Worm (Caenorhabditis elegans) whole organism, young adult: Measurements from ENCODE around the gene mif-1.

Experiments used
- B0035.1 ChIP-seq: sonication (generic microtip); optimal IDR thresholded peaks from 2 replicates; lab custom pipeline; 2016; ENCODE audit warnings: missing genetic modification characterization, mild to moderate bottlenecking, missing compliant biosample characterization, missing genotype, missing genetic modification reagents
- B0261.1 ChIP-seq: sonication (generic microtip); optimal IDR thresholded peaks from 2 replicates; lab custom pipeline; 2016; ENCODE audit warnings: mild to moderate bottlenecking, missing genetic modification characterization, moderate library complexity, missing compliant biosample characterization
- C06A6.2 ChIP-seq: fragments of 200-800 bp; sonication (Bioruptor generic); conservative IDR thresholded peaks from 2 replicates; pipeline ENCODE4 v1.3.6; 2022; ENCODE audit warnings: missing genetic modification characterization, missing compliant biosample characterization
- F33H1.4 ChIP-seq: fragments of 200-800 bp; sonication (Bioruptor generic); IDR thresholded peaks from 2 replicates; pipeline ENCODE4 v1.3.6; 2022; ENCODE audit warnings: missing genetic modification reagents, missing genetic modification characterization, missing compliant biosample characterization
- F39B2.1 ChIP-seq: fragments of 200-800 bp; sonication (Bioruptor generic); IDR thresholded peaks from 2 replicates; pipeline ENCODE4 v1.3.6; 2022; ENCODE audit warnings: missing genetic modification reagents, missing genetic modification characterization, missing compliant biosample characterization
- F57A8.1 ChIP-seq: fragments of 200-800 bp; sonication (Bioruptor generic); optimal IDR thresholded peaks from 2 replicates; lab custom pipeline; 2018; ENCODE audit warnings: mild to moderate bottlenecking, missing genetic modification characterization, moderate library complexity, missing compliant biosample characterization
- F57C9.4 ChIP-seq: sonication (generic microtip); optimal IDR thresholded peaks from 2 replicates; lab custom pipeline; 2017; ENCODE audit warnings: mild to moderate bottlenecking, missing genetic modification characterization, missing compliant biosample characterization
- K11D2.4 ChIP-seq: fragments of 200-800 bp; sonication (Bioruptor generic); IDR thresholded peaks from 2 replicates; pipeline ENCODE4 v1.3.6; 2022; ENCODE audit warnings: missing genetic modification reagents, missing genetic modification characterization, missing compliant biosample characterization
- Y53F4B.3 ChIP-seq: fragments of 200-800 bp; sonication (Bioruptor generic); IDR thresholded peaks from 2 replicates; pipeline ENCODE4 v1.3.6; 2022; ENCODE audit warnings: missing genetic modification reagents, missing genetic modification characterization, missing compliant biosample characterization
- Y56A3A.18 ChIP-seq: fragments of 200-800 bp; sonication (Bioruptor generic); IDR thresholded peaks from 2 replicates; pipeline ENCODE4 v1.3.6; 2022; ENCODE audit warnings: missing genetic modification reagents, missing genetic modification characterization, missing compliant biosample characterization
- Y67H2A.10 ChIP-seq: fragments of 200-800 bp; sonication (Bioruptor generic); conservative IDR thresholded peaks from 2 replicates; pipeline ENCODE4 v1.3.6; 2022; ENCODE audit warnings: missing genetic modification reagents, missing genetic modification characterization, missing compliant biosample characterization
- Y95B8A.8 ChIP-seq: fragments of 200-800 bp; sonication (Bioruptor generic); IDR thresholded peaks from 2 replicates; pipeline ENCODE4 v1.3.6; 2022; ENCODE audit warnings: missing genetic modification reagents, missing genetic modification characterization, missing compliant biosample characterization
- aptf-2 ChIP-seq: fragments of 200-800 bp; sonication (Bioruptor generic); conservative IDR thresholded peaks from 2 replicates; pipeline ENCODE4 v1.3.6; 2022; ENCODE audit warnings: missing genetic modification reagents, missing genetic modification characterization, missing compliant biosample characterization
- athp-1 ChIP-seq: sonication (generic microtip); optimal IDR thresholded peaks from 2 replicates; lab custom pipeline; 2017; ENCODE audit warnings: mild to moderate bottlenecking, missing genetic modification characterization, missing compliant biosample characterization
- attf-3 ChIP-seq: fragments of 200-800 bp; sonication (Bioruptor generic); conservative IDR thresholded peaks from 2 replicates; pipeline ENCODE4 v1.3.6; 2022; ENCODE audit warnings: missing genetic modification reagents, missing genetic modification characterization, missing compliant biosample characterization
- attf-5 ChIP-seq: fragments of 200-800 bp; sonication (Bioruptor generic); optimal IDR thresholded peaks from 2 replicates; lab custom pipeline; 2018; ENCODE audit warnings: mild to moderate bottlenecking, missing genetic modification characterization, missing compliant biosample characterization
- bed-2 ChIP-seq: fragments of 200-800 bp; sonication (Bioruptor generic); IDR thresholded peaks from 2 replicates; pipeline ENCODE4 v1.3.6; 2022; ENCODE audit warnings: missing genetic modification reagents, missing genetic modification characterization, missing compliant biosample characterization
- ceh-79 ChIP-seq: sonication (generic microtip); optimal IDR thresholded peaks from 2 replicates; lab custom pipeline; 2017; ENCODE audit warnings: mild to moderate bottlenecking, missing genetic modification characterization, missing compliant biosample characterization
- chd-7 ChIP-seq: sonication (generic microtip); optimal IDR thresholded peaks from 2 replicates; lab custom pipeline; 2016; ENCODE audit warnings: mild to moderate bottlenecking, missing genetic modification characterization, moderate library complexity, missing compliant biosample characterization
- die-1 ChIP-seq: sonication (generic microtip); optimal IDR thresholded peaks from 2 replicates; lab custom pipeline; 2016; ENCODE audit warnings: missing genotype, mild to moderate bottlenecking, missing genetic modification characterization, missing compliant biosample characterization
- dox-1 ChIP-seq: fragments of 200-800 bp; sonication (Bioruptor generic); IDR thresholded peaks from 2 replicates; pipeline ENCODE4 v1.3.6; 2022; ENCODE audit warnings: missing genetic modification reagents, missing genetic modification characterization, missing compliant biosample characterization
- efl-1 ChIP-seq: fragments of 150-350 bp; optimal IDR thresholded peaks from 2 replicates; lab custom pipeline; 2014; ENCODE audit warnings: missing biosample characterization, missing genetic modification reagents, missing genetic modification characterization
- egrh-3 ChIP-seq: fragments of 200-800 bp; sonication (Bioruptor generic); IDR thresholded peaks from 2 replicates; pipeline ENCODE4 v1.3.6; 2022; ENCODE audit warnings: missing genetic modification reagents, missing genetic modification characterization, missing compliant biosample characterization
- ekl-4 ChIP-seq: fragments of 200-800 bp; sonication (Bioruptor generic); IDR thresholded peaks from 2 replicates; pipeline ENCODE4 v1.3.6; 2022; ENCODE audit warnings: missing genetic modification reagents, missing genetic modification characterization, missing compliant biosample characterization
- hsf-1 ChIP-seq: fragments of 200-800 bp; sonication (Bioruptor generic); IDR thresholded peaks from 2 replicates; pipeline ENCODE4 v1.3.6; 2022; ENCODE audit warnings: missing genetic modification reagents, missing genetic modification characterization, missing compliant biosample characterization
- lag-1 ChIP-seq: fragments of 200-800 bp; sonication (Bioruptor generic); IDR thresholded peaks from 2 replicates; pipeline ENCODE4 v1.3.6; 2022; ENCODE audit warnings: missing genetic modification reagents, missing genetic modification characterization, missing compliant biosample characterization
- lin-26 ChIP-seq: fragments of 200-800 bp; sonication (Bioruptor generic); IDR thresholded peaks from 2 replicates; pipeline ENCODE4 v1.3.6; 2022; ENCODE audit warnings: missing genetic modification reagents, missing genetic modification characterization, missing compliant biosample characterization
- lin-40 ChIP-seq: sonication (generic microtip); optimal IDR thresholded peaks from 2 replicates; lab custom pipeline; 2016; ENCODE audit warnings: missing genetic modification characterization, mild to moderate bottlenecking, missing compliant biosample characterization, missing genotype, missing genetic modification reagents
- madf-10 ChIP-seq: sonication (generic microtip); optimal IDR thresholded peaks from 2 replicates; lab custom pipeline; 2016; ENCODE audit warnings: mild to moderate bottlenecking, missing genetic modification characterization, missing compliant biosample characterization
- mel-28 ChIP-seq: sonication (generic microtip); optimal IDR thresholded peaks from 2 replicates; lab custom pipeline; 2016; ENCODE audit warnings: borderline replicate concordance, mild to moderate bottlenecking, missing genetic modification characterization, missing compliant biosample characterization
- mes-4 ChIP-seq: sonication (generic microtip); optimal IDR thresholded peaks from 2 replicates; lab custom pipeline; 2016; ENCODE audit warnings: missing genotype, missing genetic modification characterization, missing compliant biosample characterization
- mxl-1 ChIP-seq: sonication (generic microtip); optimal IDR thresholded peaks from 2 replicates; lab custom pipeline; 2016; ENCODE audit warnings: missing genetic modification characterization, missing compliant biosample characterization
- nfyb-1 ChIP-seq: fragments of 200-800 bp; sonication (Bioruptor generic); IDR thresholded peaks from 2 replicates; pipeline ENCODE4 v1.3.6; 2022; ENCODE audit warnings: missing genetic modification reagents, missing genetic modification characterization, missing compliant biosample characterization
- nhr-27 ChIP-seq: fragments of 200-800 bp; sonication (Bioruptor generic); optimal IDR thresholded peaks from 2 replicates; lab custom pipeline; 2018; ENCODE audit warnings: mild to moderate bottlenecking, missing genetic modification characterization, moderate library complexity, missing compliant biosample characterization
- nhr-90 ChIP-seq: sonication (generic microtip); optimal IDR thresholded peaks from 2 replicates; lab custom pipeline; 2016; ENCODE audit warnings: missing genotype, mild to moderate bottlenecking, missing genetic modification characterization, missing compliant biosample characterization
- pbrm-1 ChIP-seq: fragments of 200-800 bp; sonication (Bioruptor generic); IDR thresholded peaks from 2 replicates; pipeline ENCODE4 v1.3.6; 2022; ENCODE audit warnings: missing genetic modification reagents, missing genetic modification characterization, missing compliant biosample characterization
- rcor-1 ChIP-seq: fragments of 200-800 bp; sonication (Bioruptor generic); IDR thresholded peaks from 2 replicates; pipeline ENCODE4 v1.3.6; 2022; ENCODE audit warnings: missing genetic modification reagents, missing genetic modification characterization, missing compliant biosample characterization
- rec-8 ChIP-seq, 2 experiments: sonication (generic microtip); optimal IDR thresholded peaks; 2 replicates each; lab custom pipeline; 2016; ENCODE audit warnings: mild to moderate bottlenecking in 2 of 2, missing genetic modification characterization in 2 of 2, missing genetic modification reagents in 2 of 2, missing genotype in 2 of 2, missing biosample characterization in 1 of 2, missing compliant biosample characterization in 1 of 2, moderate library complexity in 1 of 2
- rpc-1 ChIP-seq, 2 experiments: fragments of 150-350 bp in 1 of 2; sonication (generic microtip) in 1 of 2; optimal IDR thresholded peaks; 2 replicates each; lab custom pipeline; 2014 to 2018; ENCODE audit warnings: missing biosample characterization in 1 of 2, missing genetic modification characterization in 1 of 2, missing genetic modification reagents in 1 of 2, missing genotype in 1 of 2
- sea-2 ChIP-seq: fragments of 200-800 bp; sonication (Bioruptor generic); IDR thresholded peaks from 2 replicates; pipeline ENCODE4 v1.3.6; 2022; ENCODE audit warnings: missing genetic modification characterization, missing compliant biosample characterization
- somi-1 ChIP-seq: fragments of 200-800 bp; sonication (Bioruptor generic); optimal IDR thresholded peaks from 2 replicates; lab custom pipeline; 2018; ENCODE audit warnings: mild to moderate bottlenecking, missing genetic modification characterization, missing compliant biosample characterization
- tlf-1 ChIP-seq: fragments of 200-800 bp; sonication (Bioruptor generic); optimal IDR thresholded peaks from 2 replicates; lab custom pipeline; 2018; ENCODE audit warnings: mild to moderate bottlenecking, missing genetic modification characterization, missing compliant biosample characterization
- unc-130 ChIP-seq: sonication (generic microtip); optimal IDR thresholded peaks from 2 replicates; lab custom pipeline; 2016; ENCODE audit warnings: missing genetic modification reagents, missing genetic modification characterization, missing compliant biosample characterization
- unc-62 ChIP-seq: fragments of 150-350 bp; optimal IDR thresholded peaks from 2 replicates; lab custom pipeline; 2014; ENCODE audit warnings: missing biosample characterization, missing genetic modification reagents, missing genetic modification characterization
- xnd-1 ChIP-seq: sonication (generic microtip); optimal IDR thresholded peaks from 2 replicates; lab custom pipeline; 2016; ENCODE audit warnings: missing genotype, missing genetic modification reagents, missing genetic modification characterization, missing compliant biosample characterization
- zfh-2 ChIP-seq: fragments of 200-800 bp; sonication (Bioruptor generic); conservative IDR thresholded peaks from 2 replicates; pipeline ENCODE4 v1.3.6; 2022; ENCODE audit warnings: missing genetic modification reagents, missing genetic modification characterization, missing compliant biosample characterization
- zim-3 ChIP-seq: sonication (generic microtip); optimal IDR thresholded peaks from 2 replicates; lab custom pipeline; 2017; ENCODE audit warnings: mild to moderate bottlenecking, missing genetic modification characterization, moderate library complexity, missing compliant biosample characterization
- ztf-18 ChIP-seq: sonication (generic microtip); optimal IDR thresholded peaks from 2 replicates; lab custom pipeline; 2016; ENCODE audit warnings: missing genotype, mild to moderate bottlenecking, missing genetic modification characterization, missing compliant biosample characterization
- ztf-22 ChIP-seq: fragments of 200-800 bp; sonication (Bioruptor generic); optimal IDR thresholded peaks from 2 replicates; lab custom pipeline; 2018; ENCODE audit warnings: mild to moderate bottlenecking, missing genetic modification characterization, moderate library complexity, missing compliant biosample characterization

Gene mif-1

DNA sequence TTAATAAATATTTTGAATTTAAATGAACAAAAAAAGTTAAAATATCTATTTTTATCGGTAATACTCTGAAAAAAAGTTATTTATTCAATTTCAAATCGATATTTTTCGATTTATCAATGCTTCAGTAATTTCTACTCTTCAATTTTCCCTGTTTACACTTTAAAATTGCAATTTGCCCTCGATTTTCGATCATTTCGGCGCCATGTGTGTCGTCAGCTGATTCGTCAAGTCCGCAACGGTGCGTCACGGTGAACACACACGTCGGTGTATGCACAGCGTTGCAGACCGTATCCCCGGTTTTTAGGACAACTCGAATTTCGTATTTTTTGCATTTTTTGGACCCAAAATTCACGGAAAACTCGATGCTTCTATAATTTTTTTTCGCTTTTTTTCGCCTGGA, 24.7 kb upstream of the mif-1 start, which contains the start of gene C18D11.3 (continued):
- no peak for TF ChIP-seq ceh-79 (tag; lab: Kevin White, UChicago)
- TF ChIP-seq hsf-1 (GFP tag; lab: Robert Waterston, UW): 0 out of 2 replicates have a peak, but pooled peaks have one; percentile 37
- no peak for TF ChIP-seq chd-7 (tag; lab: Kevin White, UChicago)
- TF ChIP-seq F33H1.4 (GFP tag; lab: Robert Waterston, UW): peak; percentile 51
- peak; percentile 93 for TF ChIP-seq dox-1 (GFP tag; lab: Robert Waterston, UW)
- no peak for TF ChIP-seq attf-3 (GFP tag; lab: Robert Waterston, UW)
- no peak for TF ChIP-seq mes-4 (tag; lab: Kevin White, UChicago)
- TF ChIP-seq Y56A3A.18 (GFP tag; lab: Robert Waterston, UW): no peak
- TF ChIP-seq attf-5: peak; percentile 94
- TF ChIP-seq F57C9.4 (tag; lab: Kevin White, UChicago): no peak
- TF ChIP-seq Y53F4B.3 (GFP tag; lab: Robert Waterston, UW): no peak
- peak; percentile 56; the same call in 1 of the 2 replicates for TF ChIP-seq zfh-2
- TF ChIP-seq lin-40 (tag; lab: Kevin White, UChicago): peak; percentile 72
- peak; percentile 71; the same call in 1 of the 2 replicates for TF ChIP-seq Y67H2A.10 (GFP tag; lab: Robert Waterston, UW)
- TF ChIP-seq mxl-1 (tag; lab: Kevin White, UChicago): no peak
- no peak for TF ChIP-seq B0035.1 (tag; lab: Kevin White, UChicago)
- TF ChIP-seq unc-130 (GFP tag; lab: Kevin White, UChicago): no peak
- TF ChIP-seq efl-1: peak; percentile 65
- TF ChIP-seq K11D2.4: 0 out of 2 replicates have a peak, but pooled peaks have one; percentile 56
- no peak for TF ChIP-seq sea-2 (GFP tag; lab: Robert Waterston, UW)
- TF ChIP-seq F39B2.1 (GFP tag; lab: Robert Waterston, UW): no peak
- TF ChIP-seq lin-26 (GFP tag; lab: Robert Waterston, UW): peak; percentile 70; the same call in 1 of the 2 replicates
- no peak for TF ChIP-seq B0261.1 (tag; lab: Kevin White, UChicago)
- no peak for TF ChIP-seq mel-28 (tag; lab: Kevin White, UChicago)
- no peak for TF ChIP-seq rpc-1 (optimal IDR thresholded peaks at IDR 0.05; lab: Kevin White, UChicago)
- no peak for TF ChIP-seq rpc-1 (tag; optimal IDR thresholded peaks at IDR 0.05; lab: Kevin White, UChicago)
- TF ChIP-seq ztf-22 (GFP tag; lab: Kevin White, UChicago): peak; percentile 36
- TF ChIP-seq lag-1 (GFP tag; lab: Robert Waterston, UW): no peak
- 0 out of 2 replicates have a peak, but pooled peaks have one; percentile 14 for TF ChIP-seq egrh-3 (GFP tag; lab: Robert Waterston, UW)
- TF ChIP-seq athp-1 (tag; lab: Kevin White, UChicago): peak; percentile 32
- peak; percentile 39; the same call in 1 of the 2 replicates for TF ChIP-seq C06A6.2 (GFP tag; lab: Robert Waterston, UW)
- peak; percentile 81 for TF ChIP-seq pbrm-1 (GFP tag; lab: Robert Waterston, UW)
- peak; percentile 58 for TF ChIP-seq tlf-1
- no peak for TF ChIP-seq nhr-90 (tag; lab: Kevin White, UChicago)
- no peak for TF ChIP-seq somi-1 (GFP tag; lab: Kevin White, UChicago)
- TF ChIP-seq ekl-4 (GFP tag; lab: Robert Waterston, UW): peak; percentile 65; the same call in 1 of the 2 replicates
- TF ChIP-seq ztf-18: peak; percentile 8
- no peak for TF ChIP-seq unc-62 (GFP tag; lab: Kevin White, UChicago)
- TF ChIP-seq rec-8 (tag; optimal IDR thresholded peaks at IDR 0.05; lab: Kevin White, UChicago): no peak
- TF ChIP-seq nfyb-1 (GFP tag; lab: Robert Waterston, UW): peak; percentile 80
- no peak for TF ChIP-seq bed-2 (GFP tag; lab: Robert Waterston, UW)
- peak; percentile 15 for TF ChIP-seq madf-10
- no peak for TF ChIP-seq nhr-27 (tag; lab: Kevin White, UChicago)
- no peak for TF ChIP-seq F57A8.1 (GFP tag; lab: Kevin White, UChicago)
- no peak for TF ChIP-seq die-1 (tag; lab: Kevin White, UChicago)
- TF ChIP-seq rcor-1 (GFP tag; lab: Robert Waterston, UW): peak; percentile 19; the same call in 1 of the 2 replicates
- TF ChIP-seq zim-3: no peak
- no peak for TF ChIP-seq aptf-2 (GFP tag; lab: Robert Waterston, UW)
- TF ChIP-seq xnd-1 (tag; lab: Kevin White, UChicago): no peak
- no peak for TF ChIP-seq Y95B8A.8
